Fruit fly (Drosophila melanogaster): ENCODE data around the gene CG31189.

CG31189 gene

DNA sequence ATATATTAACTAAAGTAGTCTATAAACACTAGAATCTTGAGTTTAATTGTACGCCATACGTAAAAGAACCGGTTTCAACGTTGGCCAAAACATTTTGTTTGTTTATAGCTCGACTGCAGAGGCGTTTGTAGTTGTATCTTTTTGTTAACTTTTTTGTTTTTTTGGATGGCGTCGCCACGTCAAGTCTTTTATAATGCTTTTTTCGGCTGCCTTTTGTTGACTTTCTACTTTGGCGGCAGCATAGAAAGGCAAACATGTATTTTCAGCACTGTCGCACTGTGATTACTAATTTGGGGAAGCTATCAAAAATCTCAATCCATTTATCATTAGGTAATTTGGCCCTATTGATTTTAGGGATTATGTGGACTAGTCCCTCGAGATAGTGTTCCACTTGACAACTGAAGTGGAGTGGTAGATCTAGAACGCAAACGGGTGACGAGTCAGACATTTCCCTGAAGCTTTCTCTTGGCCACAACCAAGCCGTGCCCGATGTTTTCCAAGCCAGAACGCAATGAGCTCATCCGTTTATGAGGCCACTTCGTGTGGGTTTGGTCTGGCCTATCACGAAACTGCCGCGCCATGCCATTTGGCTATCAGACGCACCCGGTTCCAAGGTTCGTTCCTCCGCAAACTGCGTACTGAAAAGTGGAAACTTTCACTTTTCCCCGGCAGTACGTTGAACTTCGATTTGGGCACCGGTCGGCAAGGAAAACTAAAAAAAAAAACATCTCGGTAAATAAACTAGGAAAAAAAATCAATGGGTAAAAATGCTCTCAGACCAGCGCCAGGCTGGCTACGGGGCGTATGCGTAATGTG, 21.0 kb upstream of the CG31189 start:
- no peak for TF ChIP-seq brk (GFP tag; optimal IDR thresholded peaks at IDR 0.05)
- no peak for TF ChIP-seq GATAd (GFP tag; optimal IDR thresholded peaks at IDR 0.05)
- no peak for TF ChIP-seq woc (GFP tag; optimal IDR thresholded peaks at IDR 0.05)
- no peak for TF ChIP-seq Myc (optimal IDR thresholded peaks at IDR 0.05)
- TF ChIP-seq Mio (GFP tag; optimal IDR thresholded peaks at IDR 0.05) = no peak
- TF ChIP-seq foxo (GFP tag; optimal IDR thresholded peaks at IDR 0.05) = no peak
- no peak for TF ChIP-seq h (GFP tag; optimal IDR thresholded peaks at IDR 0.05)
- no peak for TF ChIP-seq dsf (GFP tag; optimal IDR thresholded peaks at IDR 0.05; ENCODE audit: borderline replicate concordance)
- TF ChIP-seq CrebA (GFP tag; optimal IDR thresholded peaks at IDR 0.05; ENCODE audit: borderline replicate concordance) = no peak

DNA sequence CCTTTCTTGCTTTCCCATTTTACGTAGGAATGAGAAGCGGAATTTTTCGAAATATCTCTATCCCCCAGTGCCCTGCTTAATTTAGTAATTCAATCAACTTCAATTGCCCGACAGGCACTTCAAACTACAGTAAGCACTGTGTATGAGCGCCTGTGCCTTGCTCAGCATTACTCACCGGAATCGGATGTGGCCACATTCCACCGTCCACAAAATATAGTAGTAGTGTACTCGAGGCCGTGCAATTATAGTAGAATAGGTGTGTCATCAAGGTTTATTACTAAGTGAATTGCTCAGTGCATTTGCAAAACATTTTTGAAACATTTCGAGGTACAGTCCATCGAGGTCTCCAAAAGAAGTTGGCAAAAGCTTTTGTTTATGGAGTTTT, 20.0 kb upstream of the CG31189 start:
- TF ChIP-seq CrebA (GFP tag; optimal IDR thresholded peaks at IDR 0.05; ENCODE audit: borderline replicate concordance) = no peak
- TF ChIP-seq h (GFP tag; optimal IDR thresholded peaks at IDR 0.05) = no peak

DNA sequence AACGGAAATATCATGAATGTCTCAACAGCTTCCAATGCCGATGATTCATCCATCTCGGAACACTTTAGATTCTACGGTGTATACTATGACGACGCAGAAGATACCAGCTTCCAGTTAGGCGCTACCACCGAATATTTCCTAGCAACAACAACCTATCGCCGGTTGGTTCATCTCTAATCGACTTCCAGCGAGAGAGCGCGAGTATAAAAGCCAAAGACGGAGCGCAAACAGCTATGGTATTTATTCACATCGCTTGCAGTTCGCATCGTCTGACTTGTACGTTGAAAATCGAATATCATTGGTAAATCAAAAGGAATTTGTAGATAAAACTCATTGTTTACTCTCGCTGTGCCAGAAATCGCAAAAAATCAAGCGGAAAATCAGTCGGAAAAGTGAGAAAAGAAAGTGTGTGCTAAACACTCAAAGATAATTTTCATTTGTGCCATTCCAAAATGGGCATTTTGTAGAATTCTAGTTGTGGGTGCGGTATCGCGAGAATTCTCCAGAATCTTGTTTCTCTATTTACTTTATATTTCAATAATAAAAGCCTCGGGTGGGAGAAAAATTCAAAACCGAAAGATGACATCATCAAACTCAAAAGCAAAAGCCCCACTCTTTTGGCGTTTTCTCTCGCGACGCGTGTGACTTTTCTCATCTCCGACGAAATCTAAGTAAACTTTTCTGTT, 19.5 kb upstream of the CG31189 start, which contains the start of gene AnxB9:
TSS of gene AnxB9 (plus strand) at position 232 of the 686 bp plus-strand sequence.
- TF ChIP-seq dl (GFP tag; optimal IDR thresholded peaks at IDR 0.05; ENCODE audit: insufficient read depth in 1 of 2, partially characterized antibody in 2 of 2) (no peak), Abd-B (GFP tag; optimal IDR thresholded peaks at IDR 0.05) (no peak), woc (GFP tag; optimal IDR thresholded peaks at IDR 0.05) (no peak), Hnf4 (GFP tag; optimal IDR thresholded peaks at IDR 0.05) (peak; percentile 39), ey (GFP tag; optimal IDR thresholded peaks at IDR 0.05) (no peak), Dif (GFP tag; optimal IDR thresholded peaks at IDR 0.05; ENCODE audit: partially characterized antibody) (peak; percentile 72), Hr78 (GFP tag; optimal IDR thresholded peaks at IDR 0.05) (no peak), N (GFP tag; optimal IDR thresholded peaks at IDR 0.05) (no peak), usp (GFP tag; optimal IDR thresholded peaks at IDR 0.05) (no peak), sage (GFP tag; optimal IDR thresholded peaks at IDR 0.05) (no peak), foxo (GFP tag; optimal IDR thresholded peaks at IDR 0.05) (peak in 1 of 2 experiments; percentile 36), GATAd (GFP tag; optimal IDR thresholded peaks at IDR 0.05) (no peak), Dfd (GFP tag; optimal IDR thresholded peaks at IDR 0.05) (no peak), Rel (GFP tag; optimal IDR thresholded peaks at IDR 0.05) (no peak), Rel (tag; optimal IDR thresholded peaks at IDR 0.05) (peak; percentile 44), Jra (GFP tag; optimal IDR thresholded peaks at IDR 0.05) (peak; percentile 66), Vsx2 (GFP tag; optimal IDR thresholded peaks at IDR 0.05; ENCODE audit: partially characterized antibody) (no peak), pan (optimal IDR thresholded peaks at IDR 0.05) (no peak), HLH106 (tag; optimal IDR thresholded peaks at IDR 0.05) (peak; percentile 3), CG32264 (GFP tag; optimal IDR thresholded peaks at IDR 0.05) (peak; percentile 28), dmrt93B (GFP tag; optimal IDR thresholded peaks at IDR 0.05) (no peak), lola (GFP tag; optimal IDR thresholded peaks at IDR 0.05) (no peak), CrebA (GFP tag; optimal IDR thresholded peaks at IDR 0.05; ENCODE audit: borderline replicate concordance) (no peak), OdsH (GFP tag; optimal IDR thresholded peaks at IDR 0.05) (peak; percentile 47), jim (GFP tag; optimal IDR thresholded peaks at IDR 0.05) (no peak), rgr (GFP tag; optimal IDR thresholded peaks at IDR 0.05) (peak; percentile 79), fru (GFP tag; optimal IDR thresholded peaks at IDR 0.05) (peak; percentile 47), Mio (GFP tag; optimal IDR thresholded peaks at IDR 0.05) (no peak), Sp1 (GFP tag; optimal IDR thresholded peaks at IDR 0.05) (peak; percentile 64), sv (GFP tag; optimal IDR thresholded peaks at IDR 0.05) (peak; percentile 3), dsf (GFP tag; optimal IDR thresholded peaks at IDR 0.05; ENCODE audit: borderline replicate concordance) (no peak), CG9705 (GFP tag; optimal IDR thresholded peaks at IDR 0.05) (no peak), h (GFP tag; optimal IDR thresholded peaks at IDR 0.05) (peak; percentile 55), Hr83 (GFP tag; optimal IDR thresholded peaks at IDR 0.05; ENCODE audit: poor library complexity, severe bottlenecking) (peak; percentile 91), br (GFP tag; optimal IDR thresholded peaks at IDR 0.05) (peak; percentile 52), psq (GFP tag; optimal IDR thresholded peaks at IDR 0.05) (no peak), tai (GFP tag; optimal IDR thresholded peaks at IDR 0.05) (no peak), brk (GFP tag; optimal IDR thresholded peaks at IDR 0.05) (no peak)

All from whole organism, wandering third instar larva.